Fruit fly (Drosophila melanogaster): ENCODE data around the gene Ugt37A1.

DNA sequence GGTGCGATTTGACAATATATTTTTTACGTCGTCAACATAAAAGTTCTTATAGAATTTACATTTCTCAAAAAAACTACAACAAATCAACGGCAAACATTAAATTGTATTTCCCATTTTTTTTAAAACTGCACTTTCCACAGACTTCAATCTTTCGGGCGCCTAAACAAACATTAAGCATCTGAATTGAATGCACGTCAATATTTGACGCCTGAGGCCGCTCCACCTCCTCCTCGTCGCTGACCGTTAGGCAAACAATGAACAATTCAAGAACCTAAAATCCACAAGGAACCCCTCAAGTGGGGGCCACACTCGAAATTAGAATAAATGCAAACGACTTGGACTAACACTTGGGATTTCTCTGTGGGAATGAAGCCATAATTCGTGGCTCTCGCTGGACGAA lies 46.5 kb downstream of the Ugt37A1 start:
- no peak for TF ChIP-seq h (optimal IDR thresholded peaks at IDR 0.05)
- no peak for TF ChIP-seq Myc (optimal IDR thresholded peaks at IDR 0.05)
- no peak for TF ChIP-seq psq (optimal IDR thresholded peaks at IDR 0.05)
- TF ChIP-seq ttk (optimal IDR thresholded peaks at IDR 0.05) = no peak

Data from Kc167 (cell line).